Worm (Caenorhabditis elegans): ENCODE data around the gene C05D11.1.

The C05D11.1 gene

ce11 chrIII:6442305-6443125 lies 6.1 kb downstream of the C05D11.1 start, which contains the start of gene mel-32:
TSS of gene mel-32 (minus strand) at chrIII:6443000.
- no peak for TF ChIP-seq F49E8.2 (tag; optimal IDR thresholded peaks at IDR 0.05; ENCODE audit: borderline replicate concordance)
- no peak for TF ChIP-seq F37D6.2 (tag; optimal IDR thresholded peaks at IDR 0.05)
- peak; percentile 31 for TF ChIP-seq dmd-6 (GFP tag; IDR thresholded peaks at IDR 0.05)
- TF ChIP-seq zip-11 (GFP tag; IDR thresholded peaks at IDR 0.05): no peak
- TF ChIP-seq fos-1 (tag; optimal IDR thresholded peaks at IDR 0.05): no peak
- TF ChIP-seq unc-130 (GFP tag; optimal IDR thresholded peaks at IDR 0.05): peak; percentile 62
- no peak for TF ChIP-seq gei-8 (GFP tag; optimal IDR thresholded peaks at IDR 0.05)
- TF ChIP-seq hmg-1.1 (GFP tag; IDR thresholded peaks at IDR 0.05): 0 out of 2 replicates have a peak, but pooled peaks have one; percentile 20
- TF ChIP-seq daf-16 (GFP tag; optimal IDR thresholded peaks at IDR 0.05): no peak
- peak; percentile 74 for TF ChIP-seq daf-16 (tag; optimal IDR thresholded peaks at IDR 0.05)
- no peak for TF ChIP-seq Y105C5A.15 (GFP tag; IDR thresholded peaks at IDR 0.05)
- peak; percentile 58 for TF ChIP-seq lin-38 (GFP tag; IDR thresholded peaks at IDR 0.05)
- TF ChIP-seq lin-1 (GFP tag; IDR thresholded peaks at IDR 0.05): peak; percentile 10; the same call in 1 of the 2 replicates
- TF ChIP-seq nhr-28 (tag; optimal IDR thresholded peaks at IDR 0.05): peak; percentile 24
- no peak for TF ChIP-seq nhr-111 (GFP tag; optimal IDR thresholded peaks at IDR 0.05)
- TF ChIP-seq hlh-11 (tag; optimal IDR thresholded peaks at IDR 0.05): peak; percentile 5
- no peak for TF ChIP-seq daf-12 (tag; optimal IDR thresholded peaks at IDR 0.05)
- peak; percentile 81 for TF ChIP-seq pqm-1 (tag; optimal IDR thresholded peaks at IDR 0.05)
- TF ChIP-seq zfp-2 (tag; optimal IDR thresholded peaks at IDR 0.05): no peak
- TF ChIP-seq snpc-1.2 (GFP tag; IDR thresholded peaks at IDR 0.05): 0 out of 2 replicates have a peak, but pooled peaks have one; percentile 34
- TF ChIP-seq lin-29 (GFP tag; IDR thresholded peaks at IDR 0.05): no peak
- TF ChIP-seq Y48G9A.11 (GFP tag; IDR thresholded peaks at IDR 0.05): peak; percentile 58; the same call in 1 of the 2 replicates
- TF ChIP-seq dpl-1 (GFP tag; optimal IDR thresholded peaks at IDR 0.05): peak; percentile 65
- no peak for TF ChIP-seq lin-13 (GFP tag; optimal IDR thresholded peaks at IDR 0.05)
- TF ChIP-seq dve-1 (tag; optimal IDR thresholded peaks at IDR 0.05; ENCODE audit: insufficient read depth): peak; percentile 76
- TF ChIP-seq nhr-25 (tag; optimal IDR thresholded peaks at IDR 0.05; ENCODE audit: borderline replicate concordance, insufficient read depth): no peak
- TF ChIP-seq pha-4 (GFP tag; IDR thresholded peaks at IDR 0.05): no peak
- no peak for TF ChIP-seq pha-4 (tag; optimal IDR thresholded peaks at IDR 0.05)
- TF ChIP-seq ceh-28 (tag; optimal IDR thresholded peaks at IDR 0.05): no peak
- TF ChIP-seq tra-1 (GFP tag; IDR thresholded peaks at IDR 0.05): no peak
- no peak for TF ChIP-seq mxl-3 (GFP tag; optimal IDR thresholded peaks at IDR 0.05)
- TF ChIP-seq F10B5.3 (tag; optimal IDR thresholded peaks at IDR 0.05): no peak
- peak in 1 of 2 experiments; percentile 6 for TF ChIP-seq hif-1 (tag; optimal IDR thresholded peaks at IDR 0.05)
- TF ChIP-seq mep-1 (tag; optimal IDR thresholded peaks at IDR 0.05): peak; percentile 7
- no peak for TF ChIP-seq spr-3 (GFP tag; optimal IDR thresholded peaks at IDR 0.05)
- no peak for TF ChIP-seq set-16 (GFP tag; IDR thresholded peaks at IDR 0.05)
- TF ChIP-seq lim-7 (GFP tag; IDR thresholded peaks at IDR 0.05): no peak
- peak; percentile 40 for TF ChIP-seq ama-1 (optimal IDR thresholded peaks at IDR 0.05)
- TF ChIP-seq lsy-2 (tag; optimal IDR thresholded peaks at IDR 0.05): peak in 1 of 2 experiments; percentile 43
- TF ChIP-seq aly-2 (tag; optimal IDR thresholded peaks at IDR 0.05): no peak
- TF ChIP-seq nhr-41 (GFP tag; IDR thresholded peaks at IDR 0.05): no peak

Measured in whole organism, L4 larva.